Worm (Caenorhabditis elegans): ENCODE results near the gene C02E7.8.

DNA sequence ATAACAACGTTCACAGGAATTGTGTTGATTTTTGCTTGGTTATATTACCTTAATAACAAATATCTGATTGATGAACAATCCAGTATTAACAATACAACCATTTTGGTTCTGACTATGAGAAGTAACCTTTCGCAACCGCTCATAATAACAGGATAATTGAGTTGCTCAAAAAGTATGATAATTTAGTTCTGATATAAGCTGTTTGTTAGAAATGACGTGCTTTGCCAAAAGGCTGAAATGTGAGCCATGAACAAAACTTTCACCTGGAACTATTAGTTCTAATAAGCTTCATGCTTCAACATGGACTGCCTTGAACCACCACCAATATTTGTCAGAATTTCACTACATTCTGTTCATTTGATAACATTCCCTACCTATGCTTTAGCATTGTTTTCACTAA is 4.0 kb upstream of the C02E7.8 start, which contains the start of gene srh-20:
- TF ChIP-seq lin-39 (tag; optimal IDR thresholded peaks at IDR 0.05) (no peak), aha-1 (tag) (no peak), T20F7.1 (GFP tag; optimal IDR thresholded peaks at IDR 0.05) (no peak), unc-39 (tag; optimal IDR thresholded peaks at IDR 0.05) (no peak), lsy-2 (tag; optimal IDR thresholded peaks at IDR 0.05) (no peak), jun-1 (tag; optimal IDR thresholded peaks at IDR 0.05) (no peak), nhr-25 (tag; optimal IDR thresholded peaks at IDR 0.05; ENCODE audit: borderline replicate concordance, insufficient read depth) (no peak), nhr-6 (tag; optimal IDR thresholded peaks at IDR 0.05) (no peak)

Data from whole organism, L4 larva.